Worm (Caenorhabditis elegans): Measurements from ENCODE around the gene F55G1.6.

Gene F55G1.6

DNA sequence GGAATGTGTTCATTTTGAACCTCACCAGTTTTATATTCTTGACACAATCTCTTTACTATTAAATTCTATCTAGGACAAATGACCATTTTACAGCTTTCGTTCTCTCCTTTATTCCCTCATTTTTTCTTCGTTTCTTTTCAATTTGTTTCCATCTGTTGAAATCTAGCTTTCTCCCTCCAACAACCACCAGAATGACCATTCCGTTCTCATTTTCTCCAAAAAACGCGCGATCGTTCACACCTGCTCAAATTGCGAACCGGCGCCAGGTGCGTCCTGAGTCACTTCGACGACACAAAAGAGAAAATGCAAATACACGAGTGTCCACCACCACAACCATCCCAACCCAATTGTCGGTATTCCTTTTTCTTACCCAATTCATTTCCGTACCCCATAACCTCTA, 17.1 kb upstream of the F55G1.6 start, which contains the start of gene F13B6.1:
Gene F13B6.1 (plus strand): TSS at position 301 of the 400 bp plus-strand sequence.
- TF ChIP-seq rnt-1 (tag; optimal IDR thresholded peaks at IDR 0.05) (no peak), ref-2 (tag; optimal IDR thresholded peaks at IDR 0.05) (no peak), F13H6.1 (tag; optimal IDR thresholded peaks at IDR 0.05) (no peak), pros-1 (tag; optimal IDR thresholded peaks at IDR 0.05) (no peak), nfya-1 (tag; optimal IDR thresholded peaks at IDR 0.05) (no peak), K02D7.2 (tag; optimal IDR thresholded peaks at IDR 0.05) (no peak), sox-4 (tag; optimal IDR thresholded peaks at IDR 0.05) (no peak), ceh-30 (tag; optimal IDR thresholded peaks at IDR 0.05) (no peak), ceh-45 (GFP tag; IDR thresholded peaks at IDR 0.05) (no peak), syd-9 (tag; optimal IDR thresholded peaks at IDR 0.05) (no peak), pha-4 (tag; optimal IDR thresholded peaks at IDR 0.05) (no peak), ceh-14 (tag; optimal IDR thresholded peaks at IDR 0.05) (no peak), ceh-34 (tag; optimal IDR thresholded peaks at IDR 0.05) (no peak), lin-11 (tag; optimal IDR thresholded peaks at IDR 0.05) (no peak), elt-4 (tag; optimal IDR thresholded peaks at IDR 0.05) (no peak), ceh-18 (tag; optimal IDR thresholded peaks at IDR 0.05) (no peak), fax-1 (tag; optimal IDR thresholded peaks at IDR 0.05) (no peak), nhr-232 (tag; optimal IDR thresholded peaks at IDR 0.05) (no peak)

DNA sequence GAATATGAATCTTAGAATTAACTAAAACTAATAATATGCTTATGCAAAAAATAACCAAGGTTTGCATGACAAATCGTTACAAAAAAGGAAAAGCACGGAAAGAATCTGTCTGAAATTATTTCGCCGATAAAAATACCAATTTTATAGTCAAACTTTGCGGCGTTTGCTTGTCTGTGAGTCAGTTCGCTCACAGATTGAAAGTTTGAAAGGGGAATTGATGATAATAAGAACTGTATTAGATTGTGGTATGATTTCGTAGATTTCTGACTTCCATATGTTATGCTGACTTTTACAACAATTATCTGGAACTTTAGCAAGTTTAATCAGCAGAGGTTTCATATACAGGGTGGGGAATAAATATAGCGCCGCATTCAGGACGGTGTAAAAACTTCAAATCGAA, 13.1 kb upstream of the F55G1.6 start, which contains the start of gene F13B6.2:
Gene F13B6.2 (minus strand): TSS at position 101 of the 400 bp plus-strand sequence.
- no peak for TF ChIP-seq lin-11 (tag; optimal IDR thresholded peaks at IDR 0.05)
- TF ChIP-seq rnt-1 (tag; optimal IDR thresholded peaks at IDR 0.05), result no peak
- no peak for TF ChIP-seq pha-4 (tag; optimal IDR thresholded peaks at IDR 0.05)
- no peak for TF ChIP-seq mec-3 (tag; optimal IDR thresholded peaks at IDR 0.05; ENCODE audit: borderline replicate concordance)
- no peak for TF ChIP-seq pros-1 (tag; optimal IDR thresholded peaks at IDR 0.05)
- no peak for TF ChIP-seq madf-2 (tag; optimal IDR thresholded peaks at IDR 0.05)
- TF ChIP-seq ets-4 (tag; optimal IDR thresholded peaks at IDR 0.05), result no peak

DNA sequence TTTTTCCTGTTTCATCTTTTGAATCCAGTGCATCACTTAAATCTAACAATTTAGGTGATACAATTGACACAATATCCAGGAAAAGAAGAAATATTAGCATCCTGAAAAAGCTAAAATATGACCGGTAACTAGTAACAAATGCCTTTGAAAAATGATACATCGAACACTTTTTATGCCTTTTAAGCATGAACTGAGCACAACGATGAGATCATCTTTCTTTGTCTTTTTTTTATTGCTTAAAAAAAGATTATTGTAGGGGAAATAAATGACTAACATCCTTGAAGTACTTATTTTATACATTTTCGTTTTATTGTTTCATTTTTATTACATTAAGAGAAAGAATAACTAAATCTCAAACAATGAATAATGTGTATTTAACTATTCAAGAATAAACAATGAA, 7.5 kb upstream of the F55G1.6 start, which contains the start of gene F13B6.3:
Gene F13B6.3 (minus strand): TSS at position 101 of the 400 bp plus-strand sequence.
- TF ChIP-seq dmd-4 (tag; optimal IDR thresholded peaks at IDR 0.05; ENCODE audit: borderline replicate concordance), result no peak
- no peak for TF ChIP-seq ttx-3 (tag; optimal IDR thresholded peaks at IDR 0.05)
- no peak for TF ChIP-seq lin-11 (tag; optimal IDR thresholded peaks at IDR 0.05)
- no peak for TF ChIP-seq ceh-19 (GFP tag; optimal IDR thresholded peaks at IDR 0.05)
- TF ChIP-seq ceh-2 (tag; optimal IDR thresholded peaks at IDR 0.05), result no peak
- no peak for TF ChIP-seq ceh-22 (tag; optimal IDR thresholded peaks at IDR 0.05)
- TF ChIP-seq ceh-24 (tag; optimal IDR thresholded peaks at IDR 0.05), result no peak
- no peak for TF ChIP-seq Y22D7AL.16 (tag; optimal IDR thresholded peaks at IDR 0.05)
- TF ChIP-seq sdc-2 (tag; optimal IDR thresholded peaks at IDR 0.05), result no peak
- no peak for TF ChIP-seq hlh-8 (tag; optimal IDR thresholded peaks at IDR 0.05)
- no peak for TF ChIP-seq unc-55 (GFP tag; optimal IDR thresholded peaks at IDR 0.05)
- no peak for TF ChIP-seq ceh-31 (tag; optimal IDR thresholded peaks at IDR 0.05)
- TF ChIP-seq che-1 (tag; optimal IDR thresholded peaks at IDR 0.05), result no peak
- TF ChIP-seq ceh-34 (tag; optimal IDR thresholded peaks at IDR 0.05), result no peak
- TF ChIP-seq pha-2 (tag; optimal IDR thresholded peaks at IDR 0.05), result no peak
- TF ChIP-seq ceh-9 (tag; optimal IDR thresholded peaks at IDR 0.05), result no peak
- TF ChIP-seq C08G9.2 (tag; optimal IDR thresholded peaks at IDR 0.05), result no peak

DNA sequence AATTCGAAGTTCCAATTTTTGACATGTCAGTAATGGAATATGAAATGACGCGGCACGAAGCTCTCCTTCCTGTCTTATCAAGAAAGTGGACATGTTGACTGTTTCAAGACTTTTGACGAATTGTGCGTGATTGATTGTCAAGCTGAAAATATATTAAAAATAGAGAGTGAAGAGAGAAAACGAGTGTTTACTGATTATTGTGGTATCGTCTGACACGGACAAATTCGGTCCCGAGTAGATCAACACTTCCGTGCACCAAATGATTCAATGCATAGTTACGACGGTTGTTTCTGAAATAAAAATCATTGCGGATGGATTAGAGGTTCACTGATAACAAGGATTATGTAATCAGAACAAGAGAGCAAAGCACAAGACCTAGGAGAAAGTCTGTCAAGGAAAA, 6.1 kb upstream of the F55G1.6 start:
- TF ChIP-seq ceh-34 (tag; optimal IDR thresholded peaks at IDR 0.05) (no peak), ceh-19 (GFP tag; optimal IDR thresholded peaks at IDR 0.05) (no peak), hlh-13 (GFP tag; optimal IDR thresholded peaks at IDR 0.05) (no peak)
